Worm (Caenorhabditis elegans) whole organism, L3 larva: ENCODE data around the gene sams-1.

Experiments used
- R02D3.7 ChIP-seq: fragments of 150-350 bp; optimal IDR thresholded peaks from 2 replicates; lab custom pipeline; 2014; ENCODE audit warnings: missing biosample characterization, missing genetic modification characterization
- ama-1 ChIP-seq: fragments of 150-350 bp; optimal IDR thresholded peaks from 2 replicates; lab custom pipeline; 2018
- ceh-16 ChIP-seq: sonication (generic microtip); optimal IDR thresholded peaks from 2 replicates; lab custom pipeline; 2017; ENCODE audit warnings: missing biosample characterization, missing genetic modification characterization
- ceh-28 ChIP-seq: fragments of 150-350 bp; optimal IDR thresholded peaks from 2 replicates; lab custom pipeline; 2014; ENCODE audit warnings: missing biosample characterization, missing genetic modification reagents, missing genetic modification characterization
- ceh-82 ChIP-seq: fragments of 150-350 bp; optimal IDR thresholded peaks from 2 replicates; lab custom pipeline; 2014; ENCODE audit warnings: missing biosample characterization, missing genetic modification characterization
- daf-12 ChIP-seq: fragments of 150-350 bp; optimal IDR thresholded peaks from 2 replicates; lab custom pipeline; 2014; ENCODE audit warnings: missing biosample characterization, missing genetic modification reagents, missing genetic modification characterization
- egl-27 ChIP-seq: sonication (generic microtip); optimal IDR thresholded peaks from 4 replicates; lab custom pipeline; 2017; ENCODE audit warnings: missing biosample characterization, missing genetic modification reagents, missing genetic modification characterization
- elt-1 ChIP-seq: fragments of 150-350 bp; optimal IDR thresholded peaks from 2 replicates; lab custom pipeline; 2014; ENCODE audit warnings: missing biosample characterization, missing genetic modification characterization
- elt-2 ChIP-seq: sonication (generic microtip); optimal IDR thresholded peaks from 2 replicates; lab custom pipeline; 2016; ENCODE audit warnings: missing genetic modification reagents, mild to moderate bottlenecking, missing genetic modification characterization, missing compliant biosample characterization
- elt-3 ChIP-seq, 3 experiments: fragments of 150-350 bp in 1 of 3; sonication (generic microtip) in 2 of 3; optimal IDR thresholded peaks; 2 replicates in 2 of 3; 4 replicates in 1 of 3; lab custom pipeline; 2014 to 2017; ENCODE audit warnings: missing biosample characterization in 3 of 3, missing genetic modification characterization in 3 of 3
- eor-1 ChIP-seq, 2 experiments: fragments of 150-350 bp; optimal IDR thresholded peaks; 2 replicates each; lab custom pipeline; 2014 to 2018; ENCODE audit warnings: missing biosample characterization in 2 of 2, missing genetic modification characterization in 2 of 2
- fkh-10 ChIP-seq: sonication (generic microtip); optimal IDR thresholded peaks from 2 replicates; lab custom pipeline; 2017; ENCODE audit warnings: missing biosample characterization, missing genetic modification reagents, missing genetic modification characterization
- fkh-2 ChIP-seq: fragments of 150-350 bp; optimal IDR thresholded peaks from 2 replicates; lab custom pipeline; 2014; ENCODE audit warnings: missing biosample characterization, missing genetic modification reagents, missing genetic modification characterization
- fos-1 ChIP-seq: fragments of 150-350 bp; optimal IDR thresholded peaks from 2 replicates; lab custom pipeline; 2014; ENCODE audit warnings: missing biosample characterization, missing genetic modification characterization
- hmg-11 ChIP-seq: sonication (generic microtip); optimal IDR thresholded peaks from 2 replicates; lab custom pipeline; 2016; ENCODE audit warnings: missing genetic modification characterization, missing compliant biosample characterization
- jun-1 ChIP-seq: fragments of 150-350 bp; optimal IDR thresholded peaks from 2 replicates; lab custom pipeline; 2014; ENCODE audit warnings: missing biosample characterization, missing genetic modification reagents, missing genetic modification characterization
- lin-15B ChIP-seq: fragments of 150-350 bp; optimal IDR thresholded peaks from 2 replicates; lab custom pipeline; 2014; ENCODE audit warnings: missing biosample characterization, missing genetic modification characterization
- lin-39 ChIP-seq: fragments of 150-350 bp; optimal IDR thresholded peaks from 2 replicates; lab custom pipeline; 2018; ENCODE audit warnings: missing biosample characterization, missing genetic modification reagents, missing genetic modification characterization
- mdl-1 ChIP-seq: fragments of 150-350 bp; optimal IDR thresholded peaks from 2 replicates; lab custom pipeline; 2014; ENCODE audit warnings: missing biosample characterization, missing genetic modification characterization
- nfya-1 ChIP-seq: sonication (generic microtip); optimal IDR thresholded peaks from 2 replicates; lab custom pipeline; 2017; ENCODE audit warnings: missing genetic modification characterization, mild to moderate bottlenecking, missing compliant biosample characterization, antibody characterized with exemption, moderate library complexity; ENCODE audit not compliant: insufficient read depth
- nhr-12 ChIP-seq: fragments of 150-350 bp; optimal IDR thresholded peaks from 2 replicates; lab custom pipeline; 2014; ENCODE audit warnings: missing biosample characterization, missing genetic modification characterization
- nhr-23 ChIP-seq: fragments of 150-350 bp; optimal IDR thresholded peaks from 2 replicates; lab custom pipeline; 2014; ENCODE audit warnings: missing biosample characterization, missing genetic modification reagents, missing genetic modification characterization
- nhr-237 ChIP-seq: fragments of 150-350 bp; optimal IDR thresholded peaks from 2 replicates; lab custom pipeline; 2014; ENCODE audit warnings: missing biosample characterization, missing genetic modification characterization
- nhr-25 ChIP-seq: sonication (generic microtip); optimal IDR thresholded peaks from 2 replicates; lab custom pipeline; 2017; ENCODE audit warnings: missing biosample characterization, missing genetic modification characterization
- nhr-67 ChIP-seq: fragments of 150-350 bp; optimal IDR thresholded peaks from 2 replicates; lab custom pipeline; 2014; ENCODE audit warnings: missing biosample characterization, missing genetic modification characterization
- pqm-1 ChIP-seq: fragments of 150-350 bp; optimal IDR thresholded peaks from 2 replicates; lab custom pipeline; 2017; ENCODE audit warnings: missing biosample characterization, missing genetic modification characterization, inconsistent platforms
- skn-1 ChIP-seq: fragments of 150-350 bp; optimal IDR thresholded peaks from 2 replicates; lab custom pipeline; 2014; ENCODE audit warnings: missing biosample characterization, missing genetic modification characterization
- snpc-4 ChIP-seq: fragments of 150-350 bp; optimal IDR thresholded peaks from 2 replicates; lab custom pipeline; 2014; ENCODE audit warnings: missing biosample characterization, missing genetic modification characterization
- unc-39 ChIP-seq: sonication (generic microtip); optimal IDR thresholded peaks from 4 replicates; lab custom pipeline; 2017; ENCODE audit warnings: missing biosample characterization, missing genetic modification characterization
- unc-62 ChIP-seq: fragments of 150-350 bp; sonication (generic microtip); optimal IDR thresholded peaks from 4 replicates; lab custom pipeline; 2014; ENCODE audit warnings: missing biosample characterization, missing genetic modification reagents, missing genetic modification characterization
- zag-1 ChIP-seq: fragments of 150-350 bp; optimal IDR thresholded peaks from 2 replicates; lab custom pipeline; 2014; ENCODE audit warnings: missing biosample characterization, missing genetic modification characterization
- ztf-4 ChIP-seq: fragments of 150-350 bp; optimal IDR thresholded peaks from 2 replicates; lab custom pipeline; 2014; ENCODE audit warnings: missing biosample characterization, missing genetic modification characterization

Gene sams-1

ce11 chrX:11969085-11969484, 3.3 kb downstream of the sams-1 start:
- TF ChIP-seq ceh-28 (tag; lab: Kevin White, UChicago) (no peak), nhr-23 (tag; lab: Kevin White, UChicago) (no peak), skn-1 (tag; lab: Kevin White, UChicago) (no peak), ceh-82 (no peak), unc-39 (no peak), fkh-2 (tag; lab: Kevin White, UChicago) (no peak), elt-1 (tag; lab: Kevin White, UChicago) (no peak), lin-15B (no peak), ztf-4 (tag; lab: Kevin White, UChicago) (no peak), R02D3.7 (tag; lab: Kevin White, UChicago) (no peak), nhr-237 (tag; lab: Kevin White, UChicago) (no peak), jun-1 (no peak), fos-1 (tag; lab: Kevin White, UChicago) (no peak), zag-1 (tag; lab: Kevin White, UChicago) (no peak)

- TF ChIP-seq pqm-1 (tag; lab: Kevin White, UChicago) (peak; percentile 37), ceh-82 (no peak), unc-62 (no peak), snpc-4 (tag; lab: Kevin White, UChicago) (no peak), elt-2 (tag; lab: Kevin White, UChicago) (peak; percentile 34), mdl-1 (tag; lab: Kevin White, UChicago) (no peak), elt-1 (tag; lab: Kevin White, UChicago) (no peak), lin-39 (tag; lab: Kevin White, UChicago) (no peak), nhr-12 (tag; lab: Kevin White, UChicago) (no peak)
These were observed 3.8 kb downstream of the sams-1 start for ce11 chrX:11969554-11969953.

ce11 chrX:11971323-11971722, 5.6 kb downstream of the sams-1 start:
- TF ChIP-seq nhr-237 (tag; lab: Kevin White, UChicago) (no peak), ama-1 (lab: Kevin White, UChicago) (peak; percentile 54), zag-1 (tag; lab: Kevin White, UChicago) (no peak)

- TF ChIP-seq elt-3 (tag; optimal IDR thresholded peaks at IDR 0.05; lab: Kevin White, UChicago) (no peak), egl-27 (tag; lab: Kevin White, UChicago) (no peak), nhr-25 (tag; lab: Kevin White, UChicago) (peak; percentile 24), hmg-11 (peak; percentile 23), ceh-28 (tag; lab: Kevin White, UChicago) (peak; percentile 79), nfya-1 (tag; lab: Kevin White, UChicago) (peak; percentile 56), nhr-23 (tag; lab: Kevin White, UChicago) (peak; percentile 19), snpc-4 (tag; lab: Kevin White, UChicago) (no peak)
These were observed 8.9 kb downstream of the sams-1 start, which contains the start of gene set-6 for ce11 chrX:11974629-11975085. TSS of gene set-6 (minus strand) at chrX:11974679.

- no peak for TF ChIP-seq nhr-67 (tag; lab: Kevin White, UChicago)
- no peak for TF ChIP-seq daf-12 (tag; lab: Kevin White, UChicago)
These were observed 16.3 kb downstream of the sams-1 start, which contains the start of gene nhr-167 for ce11 chrX:11982065-11982464. TSS of gene nhr-167 (minus strand) at chrX:11982085.

ce11 chrX:11983576-11984061, 17.9 kb downstream of the sams-1 start, which contains the start of gene C49F5.3:
TSS of gene C49F5.3 (minus strand) at chrX:11983626.
- TF ChIP-seq zag-1 (tag; lab: Kevin White, UChicago), result no peak
- TF ChIP-seq R02D3.7 (tag; lab: Kevin White, UChicago), result no peak
- TF ChIP-seq ama-1 (lab: Kevin White, UChicago), result no peak
- no peak for TF ChIP-seq snpc-4 (tag; lab: Kevin White, UChicago)
- no peak for TF ChIP-seq ceh-16
- TF ChIP-seq ceh-82, result no peak
- no peak for TF ChIP-seq nhr-67 (tag; lab: Kevin White, UChicago)
- TF ChIP-seq fkh-10 (GFP tag; lab: Kevin White, UChicago), result no peak
- TF ChIP-seq nhr-25 (tag; lab: Kevin White, UChicago), result no peak
- no peak for TF ChIP-seq eor-1 (tag; optimal IDR thresholded peaks at IDR 0.05; lab: Kevin White, UChicago)
- no peak for TF ChIP-seq nhr-237 (tag; lab: Kevin White, UChicago)
- no peak for TF ChIP-seq elt-3 (tag; optimal IDR thresholded peaks at IDR 0.05; lab: Kevin White, UChicago)
- TF ChIP-seq lin-15B, result no peak
- no peak for TF ChIP-seq jun-1
- no peak for TF ChIP-seq elt-1 (tag; lab: Kevin White, UChicago)
- TF ChIP-seq hmg-11, result no peak
